Worm (Caenorhabditis elegans): ENCODE results near the gene C10E2.5.
A peak's percentile ranks its signal among the peaks of the same experiment; 100 is the strongest.

Gene C10E2.5

ce11 chrX:16704086-16704485 lies 50.3 kb downstream of the C10E2.5 start (continued):
- TF ChIP-seq C34F6.9 (tag; optimal IDR thresholded peaks at IDR 0.05) (peak; percentile 57), blmp-1 (tag; optimal IDR thresholded peaks at IDR 0.05; ENCODE audit: insufficient read depth) (no peak), skn-1 (tag; optimal IDR thresholded peaks at IDR 0.05) (no peak), mdl-1 (tag; optimal IDR thresholded peaks at IDR 0.05) (no peak)

ce11 chrX:16702232-16702631 lies 52.1 kb downstream of the C10E2.5 start, which contains the start of gene F22H10.1:
Gene F22H10.1 (plus strand): TSS chrX:16702442.
- TF ChIP-seq sma-3 (GFP tag; optimal IDR thresholded peaks at IDR 0.05) (no peak), nhr-129 (tag; optimal IDR thresholded peaks at IDR 0.05) (no peak), ztf-4 (tag; optimal IDR thresholded peaks at IDR 0.05) (no peak), gmeb-1 (tag; optimal IDR thresholded peaks at IDR 0.05) (no peak), Y55F3AM.14 (GFP tag; optimal IDR thresholded peaks at IDR 0.05) (no peak), sma-9 (GFP tag; optimal IDR thresholded peaks at IDR 0.05) (no peak), sma-9 (tag; optimal IDR thresholded peaks at IDR 0.05) (no peak), nhr-6 (tag; optimal IDR thresholded peaks at IDR 0.05) (no peak), nhr-23 (tag; optimal IDR thresholded peaks at IDR 0.05) (no peak), R02D3.7 (tag; optimal IDR thresholded peaks at IDR 0.05) (no peak), nhr-21 (tag; optimal IDR thresholded peaks at IDR 0.05) (no peak), mab-5 (tag; optimal IDR thresholded peaks at IDR 0.05) (no peak), nhr-77 (tag; optimal IDR thresholded peaks at IDR 0.05) (no peak), unc-55 (GFP tag; optimal IDR thresholded peaks at IDR 0.05) (no peak), elt-3 (tag; optimal IDR thresholded peaks at IDR 0.05) (no peak), fos-1 (tag; optimal IDR thresholded peaks at IDR 0.05) (no peak), mbf-1 (tag; optimal IDR thresholded peaks at IDR 0.05) (no peak), ama-1 (optimal IDR thresholded peaks at IDR 0.05) (no peak), ZK546.5 (tag; optimal IDR thresholded peaks at IDR 0.05) (no peak), lin-11 (tag; optimal IDR thresholded peaks at IDR 0.05) (no peak)
